Worm (Caenorhabditis elegans) whole organism, midembryonic: ENCODE results near the gene D1054.19.

Experiments
- T22C8.4 ChIP-seq: fragments of 200-800 bp; sonication (Bioruptor generic); IDR thresholded peaks from 2 replicates; pipeline ENCODE4 v1.3.6; 2022; ENCODE audit warnings: missing genetic modification characterization, missing compliant biosample characterization
- cog-1 ChIP-seq: sonication (generic microtip); optimal IDR thresholded peaks from 2 replicates; lab custom pipeline; 2016; ENCODE audit warnings: missing genetic modification characterization, missing compliant biosample characterization
- flt-1 ChIP-seq: fragments of 200-800 bp; sonication (Bioruptor generic); IDR thresholded peaks from 2 replicates; pipeline ENCODE4 v1.3.6; 2022; ENCODE audit warnings: missing genetic modification characterization, missing compliant biosample characterization
- klf-2 ChIP-seq: fragments of 200-800 bp; sonication (Bioruptor generic); conservative IDR thresholded peaks from 2 replicates; pipeline ENCODE4 v1.3.6; 2022; ENCODE audit warnings: missing genetic modification reagents, missing genetic modification characterization, missing compliant biosample characterization
- med-1 ChIP-seq: sonication (generic microtip); optimal IDR thresholded peaks from 2 replicates; lab custom pipeline; 2017; ENCODE audit warnings: missing genetic modification characterization, mild to moderate bottlenecking, missing compliant biosample characterization, antibody characterized with exemption, missing genetic modification reagents; ENCODE audit not compliant: insufficient read depth
- ref-1 ChIP-seq: fragments of 200-800 bp; sonication (Bioruptor generic); conservative IDR thresholded peaks from 2 replicates; pipeline ENCODE4 v1.3.6; 2022; ENCODE audit warnings: missing genetic modification reagents, missing genetic modification characterization, missing compliant biosample characterization
- ztf-23 ChIP-seq: fragments of 200-800 bp; sonication (Bioruptor generic); IDR thresholded peaks from 2 replicates; pipeline ENCODE4 v1.3.6; 2022; ENCODE audit warnings: missing genetic modification reagents, missing genetic modification characterization, missing compliant biosample characterization
- ztf-29 ChIP-seq: fragments of 200-800 bp; sonication (Bioruptor generic); IDR thresholded peaks from 2 replicates; pipeline ENCODE4 v1.3.6; 2022; ENCODE audit warnings: missing genetic modification reagents, missing genetic modification characterization, missing compliant biosample characterization

DNA sequence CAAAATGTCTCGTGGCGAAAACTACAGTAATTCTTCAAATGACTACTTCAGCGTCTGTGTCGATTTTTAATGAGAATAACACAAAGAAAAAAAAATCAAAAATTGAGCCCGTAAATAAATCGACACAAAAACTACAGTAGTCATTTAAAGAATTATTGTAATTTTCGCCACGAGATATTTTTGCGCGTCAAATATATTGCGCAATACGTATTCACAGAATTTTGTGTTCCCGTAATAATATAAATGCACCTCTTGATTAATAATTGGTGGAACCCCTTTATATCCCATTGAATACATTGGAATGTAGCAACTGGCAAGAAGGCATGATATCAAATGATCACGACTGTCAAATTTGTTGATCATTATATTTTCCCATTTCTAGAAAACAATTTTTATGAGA, 26.7 kb upstream of the D1054.19 start:
- TF ChIP-seq ztf-23 (GFP tag; lab: Robert Waterston, UW) (no peak), ztf-29 (GFP tag; lab: Robert Waterston, UW) (no peak), flt-1 (GFP tag; lab: Robert Waterston, UW) (no peak), klf-2 (GFP tag; lab: Robert Waterston, UW) (no peak), med-1 (no peak), cog-1 (tag; lab: Kevin White, UChicago) (no peak), T22C8.4 (GFP tag; lab: Robert Waterston, UW) (no peak), ref-1 (GFP tag; lab: Robert Waterston, UW) (no peak)
